Worm (Caenorhabditis elegans) whole organism, young adult: ENCODE results near the gene acr-16.

Experiments
- B0336.3 ChIP-seq: fragments of 200-800 bp; sonication (Bioruptor generic); IDR thresholded peaks from 2 replicates; pipeline ENCODE4 v1.3.6; 2022; ENCODE audit warnings: missing genetic modification characterization, missing compliant biosample characterization
- F39B2.1 ChIP-seq: fragments of 200-800 bp; sonication (Bioruptor generic); IDR thresholded peaks from 2 replicates; pipeline ENCODE4 v1.3.6; 2022; ENCODE audit warnings: missing genetic modification reagents, missing genetic modification characterization, missing compliant biosample characterization
- K12H6.12 ChIP-seq: fragments of 200-800 bp; sonication (Bioruptor generic); optimal IDR thresholded peaks from 2 replicates; lab custom pipeline; 2018; ENCODE audit warnings: mild to moderate bottlenecking, missing genetic modification characterization, missing compliant biosample characterization
- T26A5.8 ChIP-seq: sonication (generic microtip); optimal IDR thresholded peaks from 2 replicates; lab custom pipeline; 2016; ENCODE audit warnings: missing genetic modification characterization, missing compliant biosample characterization
- Y53G8AR.9 ChIP-seq: fragments of 200-800 bp; sonication (Bioruptor generic); conservative IDR thresholded peaks from 2 replicates; pipeline ENCODE4 v1.3.6; 2022; ENCODE audit warnings: missing genetic modification reagents, missing genetic modification characterization, missing compliant biosample characterization
- Y56A3A.18 ChIP-seq: fragments of 200-800 bp; sonication (Bioruptor generic); IDR thresholded peaks from 2 replicates; pipeline ENCODE4 v1.3.6; 2022; ENCODE audit warnings: missing genetic modification reagents, missing genetic modification characterization, missing compliant biosample characterization
- aptf-3 ChIP-seq: fragments of 200-800 bp; sonication (Bioruptor generic); IDR thresholded peaks from 2 replicates; pipeline ENCODE4 v1.3.6; 2022; ENCODE audit warnings: missing genetic modification characterization, missing compliant biosample characterization
- athp-1 ChIP-seq: sonication (generic microtip); optimal IDR thresholded peaks from 2 replicates; lab custom pipeline; 2017; ENCODE audit warnings: mild to moderate bottlenecking, missing genetic modification characterization, missing compliant biosample characterization
- bed-2 ChIP-seq: fragments of 200-800 bp; sonication (Bioruptor generic); IDR thresholded peaks from 2 replicates; pipeline ENCODE4 v1.3.6; 2022; ENCODE audit warnings: missing genetic modification reagents, missing genetic modification characterization, missing compliant biosample characterization
- cebp-2 ChIP-seq: fragments of 200-800 bp; sonication (Bioruptor generic); IDR thresholded peaks from 2 replicates; pipeline ENCODE4 v1.3.6; 2022; ENCODE audit warnings: missing genetic modification characterization, missing compliant biosample characterization
- ceh-58 ChIP-seq: fragments of 200-800 bp; sonication (Bioruptor generic); IDR thresholded peaks from 2 replicates; pipeline ENCODE4 v1.3.6; 2022; ENCODE audit warnings: missing genetic modification characterization, missing compliant biosample characterization
- ceh-91 ChIP-seq: fragments of 200-800 bp; sonication (Bioruptor generic); IDR thresholded peaks from 2 replicates; pipeline ENCODE4 v1.3.6; 2022; ENCODE audit warnings: missing genetic modification reagents, missing genetic modification characterization, missing compliant biosample characterization
- chd-7 ChIP-seq: sonication (generic microtip); optimal IDR thresholded peaks from 2 replicates; lab custom pipeline; 2016; ENCODE audit warnings: mild to moderate bottlenecking, missing genetic modification characterization, moderate library complexity, missing compliant biosample characterization
- die-1 ChIP-seq: sonication (generic microtip); optimal IDR thresholded peaks from 2 replicates; lab custom pipeline; 2016; ENCODE audit warnings: missing genotype, mild to moderate bottlenecking, missing genetic modification characterization, missing compliant biosample characterization
- egl-18 ChIP-seq: fragments of 200-800 bp; sonication (Bioruptor generic); IDR thresholded peaks from 2 replicates; pipeline ENCODE4 v1.3.6; 2022; ENCODE audit warnings: missing genetic modification reagents, missing genetic modification characterization, missing compliant biosample characterization
- egl-44 ChIP-seq: fragments of 200-800 bp; sonication (Bioruptor generic); IDR thresholded peaks from 2 replicates; pipeline ENCODE4 v1.3.6; 2022; ENCODE audit warnings: missing genetic modification reagents, missing genetic modification characterization, missing compliant biosample characterization
- ets-4 ChIP-seq: fragments of 200-800 bp; sonication (Bioruptor generic); optimal IDR thresholded peaks from 2 replicates; lab custom pipeline; 2018; ENCODE audit warnings: mild to moderate bottlenecking, missing genetic modification characterization, missing compliant biosample characterization
- gei-17 ChIP-seq: fragments of 200-800 bp; sonication (Bioruptor generic); optimal IDR thresholded peaks from 2 replicates; lab custom pipeline; 2018; ENCODE audit warnings: mild to moderate bottlenecking, missing genetic modification characterization, missing compliant biosample characterization
- hmg-20 ChIP-seq: fragments of 200-800 bp; sonication (Bioruptor generic); IDR thresholded peaks from 2 replicates; pipeline ENCODE4 v1.3.6; 2022; ENCODE audit warnings: missing genetic modification reagents, missing genetic modification characterization, missing compliant biosample characterization
- hsf-1 ChIP-seq: fragments of 200-800 bp; sonication (Bioruptor generic); IDR thresholded peaks from 2 replicates; pipeline ENCODE4 v1.3.6; 2022; ENCODE audit warnings: missing genetic modification reagents, missing genetic modification characterization, missing compliant biosample characterization
- lin-40 ChIP-seq: sonication (generic microtip); optimal IDR thresholded peaks from 2 replicates; lab custom pipeline; 2016; ENCODE audit warnings: missing genetic modification characterization, mild to moderate bottlenecking, missing compliant biosample characterization, missing genotype, missing genetic modification reagents
- lin-54 ChIP-seq: fragments of 200-800 bp; sonication (Bioruptor generic); optimal IDR thresholded peaks from 2 replicates; lab custom pipeline; 2018; ENCODE audit warnings: mild to moderate bottlenecking, missing genetic modification characterization, missing compliant biosample characterization
- lsl-1 ChIP-seq: fragments of 200-800 bp; sonication (Bioruptor generic); optimal IDR thresholded peaks from 2 replicates; lab custom pipeline; 2018; ENCODE audit warnings: mild to moderate bottlenecking, missing genetic modification characterization, moderate library complexity, missing compliant biosample characterization
- lsy-27 ChIP-seq: sonication (generic microtip); optimal IDR thresholded peaks from 2 replicates; lab custom pipeline; 2017; ENCODE audit warnings: missing genetic modification characterization, mild to moderate bottlenecking, missing compliant biosample characterization, antibody characterized with exemption, missing genotype, borderline replicate concordance; ENCODE audit not compliant: insufficient read depth
- mcd-1 ChIP-seq: fragments of 200-800 bp; sonication (Bioruptor generic); IDR thresholded peaks from 2 replicates; pipeline ENCODE4 v1.3.6; 2022; ENCODE audit warnings: missing genetic modification reagents, missing genetic modification characterization, missing compliant biosample characterization
- nhr-80 ChIP-seq: sonication (generic microtip); optimal IDR thresholded peaks from 2 replicates; lab custom pipeline; 2016; ENCODE audit warnings: missing genetic modification characterization, missing compliant biosample characterization
- nhr-90 ChIP-seq: sonication (generic microtip); optimal IDR thresholded peaks from 2 replicates; lab custom pipeline; 2016; ENCODE audit warnings: missing genotype, mild to moderate bottlenecking, missing genetic modification characterization, missing compliant biosample characterization
- somi-1 ChIP-seq: fragments of 200-800 bp; sonication (Bioruptor generic); optimal IDR thresholded peaks from 2 replicates; lab custom pipeline; 2018; ENCODE audit warnings: mild to moderate bottlenecking, missing genetic modification characterization, missing compliant biosample characterization
- sptf-2 ChIP-seq: fragments of 200-800 bp; sonication (Bioruptor generic); optimal IDR thresholded peaks from 2 replicates; lab custom pipeline; 2018; ENCODE audit warnings: mild to moderate bottlenecking, missing genetic modification characterization, missing compliant biosample characterization
- tbp1 ChIP-seq: fragments of 200-800 bp; sonication (Bioruptor generic); optimal IDR thresholded peaks from 2 replicates; lab custom pipeline; 2018; ENCODE audit warnings: mild to moderate bottlenecking, missing genetic modification characterization, missing compliant biosample characterization
- tbx-9 ChIP-seq: sonication (generic microtip); optimal IDR thresholded peaks from 2 replicates; lab custom pipeline; 2016; ENCODE audit warnings: borderline replicate concordance, missing genetic modification characterization, inconsistent platforms, missing compliant biosample characterization
- tlf-1 ChIP-seq: fragments of 200-800 bp; sonication (Bioruptor generic); optimal IDR thresholded peaks from 2 replicates; lab custom pipeline; 2018; ENCODE audit warnings: mild to moderate bottlenecking, missing genetic modification characterization, missing compliant biosample characterization
- zfh-2 ChIP-seq: fragments of 200-800 bp; sonication (Bioruptor generic); conservative IDR thresholded peaks from 2 replicates; pipeline ENCODE4 v1.3.6; 2022; ENCODE audit warnings: missing genetic modification reagents, missing genetic modification characterization, missing compliant biosample characterization
- ztf-25 ChIP-seq: fragments of 200-800 bp; sonication (Bioruptor generic); IDR thresholded peaks from 2 replicates; pipeline ENCODE4 v1.3.6; 2022; ENCODE audit warnings: missing genetic modification reagents, missing genetic modification characterization, missing compliant biosample characterization
- ztf-26 ChIP-seq: sonication (generic microtip); optimal IDR thresholded peaks from 2 replicates; lab custom pipeline; 2017; ENCODE audit warnings: missing genetic modification characterization, missing compliant biosample characterization
- ztf-3 ChIP-seq: fragments of 200-800 bp; sonication (Bioruptor generic); optimal IDR thresholded peaks from 2 replicates; lab custom pipeline; 2018; ENCODE audit warnings: mild to moderate bottlenecking, missing genetic modification characterization, missing compliant biosample characterization

The acr-16 gene

ce11 chrV:8588079-8588478 lies 27.1 kb downstream of the acr-16 start, which contains the start of gene C10B5.3:
TSS of gene C10B5.3 (minus strand) at chrV:8588179.
- TF ChIP-seq B0336.3 (GFP tag; lab: Robert Waterston, UW) (no peak), ztf-25 (GFP tag; lab: Robert Waterston, UW) (no peak), lin-40 (tag; lab: Kevin White, UChicago) (no peak), ets-4 (GFP tag; lab: Kevin White, UChicago) (no peak), hmg-20 (GFP tag; lab: Robert Waterston, UW) (no peak), sptf-2 (GFP tag; lab: Kevin White, UChicago) (no peak), tlf-1 (GFP tag; lab: Kevin White, UChicago) (no peak), lsl-1 (no peak), egl-18 (no peak), aptf-3 (GFP tag; lab: Robert Waterston, UW) (no peak), cebp-2 (GFP tag; lab: Robert Waterston, UW) (no peak), athp-1 (tag; lab: Kevin White, UChicago) (no peak), nhr-90 (tag; lab: Kevin White, UChicago) (no peak)

DNA sequence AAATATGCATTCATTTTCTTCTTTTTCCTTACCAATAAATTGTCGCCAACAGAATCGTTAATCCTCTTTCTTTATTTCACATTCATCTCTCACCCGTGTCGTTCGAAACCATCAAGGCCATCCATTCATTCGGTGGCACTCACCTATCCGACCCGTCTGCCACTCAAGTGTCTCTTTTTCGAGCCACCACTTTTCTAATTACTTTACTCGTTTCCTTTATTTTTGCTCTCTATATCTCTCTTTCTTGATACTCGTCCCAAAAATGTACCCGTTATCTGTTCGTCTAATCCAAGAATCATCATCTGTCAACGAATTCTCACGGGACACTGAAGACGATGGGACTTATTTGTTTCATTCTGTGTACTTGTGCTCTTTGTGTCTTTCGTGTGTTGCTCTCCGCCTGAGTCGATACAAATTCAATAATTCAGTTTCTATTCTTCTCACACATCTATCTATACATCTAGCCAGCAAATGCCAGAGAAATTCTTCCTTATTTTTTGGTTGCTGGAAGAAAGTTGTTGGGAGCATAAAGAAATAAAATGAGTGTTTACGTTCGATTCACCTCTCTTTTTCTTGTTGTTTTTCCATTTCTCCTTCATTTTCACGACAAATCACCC lies 31.8 kb downstream of the acr-16 start:
- TF ChIP-seq tbp1 (no peak), tbx-9 (tag; lab: Kevin White, UChicago) (no peak), chd-7 (tag; lab: Kevin White, UChicago) (no peak), hsf-1 (no peak), zfh-2 (no peak), lsy-27 (tag; lab: Kevin White, UChicago) (no peak), bed-2 (GFP tag; lab: Robert Waterston, UW) (no peak), ceh-58 (no peak), ceh-91 (GFP tag; lab: Robert Waterston, UW) (no peak), mcd-1 (no peak)

ce11 chrV:8594105-8594964 lies 33.3 kb downstream of the acr-16 start, which contains the start of gene tag-196:
TSS of gene tag-196 (plus strand) at chrV:8594914.
- 0 out of 2 replicates have a peak, but pooled peaks have one; percentile 14 for TF ChIP-seq egl-44
- no peak for TF ChIP-seq die-1 (tag; lab: Kevin White, UChicago)

DNA sequence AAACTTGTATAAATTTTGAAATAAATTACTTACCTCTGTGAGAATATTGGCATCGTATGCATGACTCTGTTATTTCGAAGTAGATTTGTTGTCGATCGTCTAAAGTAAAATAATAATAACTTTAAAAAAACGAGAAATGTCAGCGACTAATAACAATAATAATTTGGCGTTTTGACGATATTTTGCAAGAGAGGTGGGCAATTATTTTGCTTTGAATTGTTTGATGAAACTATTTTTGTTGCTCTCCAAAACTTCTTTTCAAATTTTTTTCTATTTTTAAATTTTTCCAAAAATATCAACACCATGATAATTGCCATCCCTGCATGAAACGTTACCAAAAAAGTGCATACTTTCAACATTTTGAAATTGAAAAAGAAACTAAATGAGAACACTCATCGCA lies 38.2 kb downstream of the acr-16 start, which contains the start of gene F41E6.7:
Gene F41E6.7, minus strand, starts transcription at position 101 of the 400 bp plus-strand sequence.
- TF ChIP-seq lin-54 (GFP tag; lab: Kevin White, UChicago): no peak
- no peak for TF ChIP-seq somi-1 (GFP tag; lab: Kevin White, UChicago)
- no peak for TF ChIP-seq ztf-26 (tag; lab: Kevin White, UChicago)
- no peak for TF ChIP-seq tlf-1 (GFP tag; lab: Kevin White, UChicago)
- no peak for TF ChIP-seq K12H6.12 (tag; lab: Kevin White, UChicago)
- TF ChIP-seq nhr-80 (tag; lab: Kevin White, UChicago): no peak
- TF ChIP-seq nhr-90 (tag; lab: Kevin White, UChicago): no peak
- TF ChIP-seq ztf-3 (GFP tag; lab: Kevin White, UChicago): no peak
- no peak for TF ChIP-seq T26A5.8 (tag; lab: Kevin White, UChicago)
- no peak for TF ChIP-seq gei-17 (GFP tag; lab: Kevin White, UChicago)
- TF ChIP-seq F39B2.1 (GFP tag; lab: Robert Waterston, UW): no peak
- no peak for TF ChIP-seq mcd-1
- no peak for TF ChIP-seq chd-7 (tag; lab: Kevin White, UChicago)
- TF ChIP-seq Y53G8AR.9: no peak
- no peak for TF ChIP-seq Y56A3A.18 (GFP tag; lab: Robert Waterston, UW)
